Worm (Caenorhabditis elegans): ENCODE measurements around the gene egl-4.
A peak's percentile ranks its signal among the peaks of the same experiment; 100 is the strongest.

Gene egl-4

DNA sequence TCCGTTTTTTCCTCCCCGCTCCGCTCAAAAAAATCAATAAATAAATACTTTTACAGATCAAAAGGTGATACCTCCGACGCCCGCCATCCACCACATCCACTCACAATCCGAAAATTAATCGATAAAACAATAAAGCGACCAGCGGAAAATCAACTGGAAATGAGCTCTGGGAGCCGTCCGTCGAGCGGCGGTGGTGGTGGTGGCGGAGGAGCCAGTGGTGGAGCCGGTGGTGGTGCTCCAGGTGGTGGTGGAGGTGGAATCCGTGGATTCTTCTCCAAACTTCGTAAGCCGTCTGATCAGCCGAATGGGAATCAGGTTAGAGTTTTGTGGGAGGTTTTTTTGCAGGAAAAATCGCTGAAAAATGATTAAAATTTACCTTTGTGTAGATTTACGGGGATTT is at the start of gene egl-4:
Gene egl-4, plus strand, starts transcription at position 160 of the 400 bp plus-strand sequence.
- TF ChIP-seq ceh-6 (GFP tag; optimal IDR thresholded peaks at IDR 0.05), result no peak
- no peak for TF ChIP-seq lin-11 (tag; optimal IDR thresholded peaks at IDR 0.05)
- TF ChIP-seq ceh-18 (tag; optimal IDR thresholded peaks at IDR 0.05), result no peak
- TF ChIP-seq sox-2 (GFP tag; IDR thresholded peaks at IDR 0.05), result no peak

- no peak for TF ChIP-seq pat-9 (tag; optimal IDR thresholded peaks at IDR 0.05)
- TF ChIP-seq ets-4 (tag; optimal IDR thresholded peaks at IDR 0.05), result no peak
- no peak for TF ChIP-seq K02D7.2 (tag; optimal IDR thresholded peaks at IDR 0.05)
- no peak for TF ChIP-seq F13H6.1 (tag; optimal IDR thresholded peaks at IDR 0.05)
- TF ChIP-seq unc-55 (GFP tag; optimal IDR thresholded peaks at IDR 0.05), result no peak
- TF ChIP-seq lin-11 (tag; optimal IDR thresholded peaks at IDR 0.05), result no peak
- TF ChIP-seq sox-4 (tag; optimal IDR thresholded peaks at IDR 0.05), result no peak
- no peak for TF ChIP-seq ceh-2 (tag; optimal IDR thresholded peaks at IDR 0.05)
- TF ChIP-seq che-1 (tag; optimal IDR thresholded peaks at IDR 0.05), result no peak
- no peak for TF ChIP-seq pha-4 (tag; optimal IDR thresholded peaks at IDR 0.05)
- TF ChIP-seq ceh-34 (tag; optimal IDR thresholded peaks at IDR 0.05), result no peak
- no peak for TF ChIP-seq pha-2 (tag; optimal IDR thresholded peaks at IDR 0.05)
- TF ChIP-seq pqm-1 (tag; optimal IDR thresholded peaks at IDR 0.05), result no peak
- TF ChIP-seq ahr-1 (tag; optimal IDR thresholded peaks at IDR 0.05), result no peak
Measured at ce11 chrIV:1803882-1804281, 44.0 kb upstream of the egl-4 start, which contains the start of gene Y38C1BA.1. Gene Y38C1BA.1 (minus strand): TSS chrIV:1803982.

DNA sequence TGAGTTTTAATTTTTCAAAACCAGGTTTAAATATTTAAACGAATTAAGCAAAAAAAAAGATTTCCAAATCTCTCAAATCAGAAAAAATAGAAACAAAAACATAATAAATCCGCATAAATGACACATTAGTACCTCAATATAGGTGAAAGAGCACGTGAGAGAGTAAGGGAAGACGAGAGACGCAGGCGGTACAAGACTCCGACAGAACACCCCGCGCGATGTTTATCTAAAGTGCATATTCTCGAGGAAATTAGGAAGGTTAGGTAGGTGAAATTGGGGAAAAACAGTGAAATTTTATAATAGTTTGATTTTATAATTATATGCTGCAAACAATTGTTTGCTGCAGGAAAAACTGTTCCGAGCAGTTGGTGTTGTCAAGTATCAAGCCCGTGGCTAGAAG is 43.3 kb upstream of the egl-4 start:
- TF ChIP-seq sdc-2 (tag; optimal IDR thresholded peaks at IDR 0.05), result no peak

- TF ChIP-seq ceh-31 (tag; optimal IDR thresholded peaks at IDR 0.05) (no peak), unc-3 (GFP tag; conservative IDR thresholded peaks at IDR 0.05) (no peak), unc-3 (tag; optimal IDR thresholded peaks at IDR 0.05) (no peak), ceh-9 (tag; optimal IDR thresholded peaks at IDR 0.05) (no peak)
Measured at ce11 chrIV:1813869-1814268, 34.0 kb upstream of the egl-4 start.

DNA sequence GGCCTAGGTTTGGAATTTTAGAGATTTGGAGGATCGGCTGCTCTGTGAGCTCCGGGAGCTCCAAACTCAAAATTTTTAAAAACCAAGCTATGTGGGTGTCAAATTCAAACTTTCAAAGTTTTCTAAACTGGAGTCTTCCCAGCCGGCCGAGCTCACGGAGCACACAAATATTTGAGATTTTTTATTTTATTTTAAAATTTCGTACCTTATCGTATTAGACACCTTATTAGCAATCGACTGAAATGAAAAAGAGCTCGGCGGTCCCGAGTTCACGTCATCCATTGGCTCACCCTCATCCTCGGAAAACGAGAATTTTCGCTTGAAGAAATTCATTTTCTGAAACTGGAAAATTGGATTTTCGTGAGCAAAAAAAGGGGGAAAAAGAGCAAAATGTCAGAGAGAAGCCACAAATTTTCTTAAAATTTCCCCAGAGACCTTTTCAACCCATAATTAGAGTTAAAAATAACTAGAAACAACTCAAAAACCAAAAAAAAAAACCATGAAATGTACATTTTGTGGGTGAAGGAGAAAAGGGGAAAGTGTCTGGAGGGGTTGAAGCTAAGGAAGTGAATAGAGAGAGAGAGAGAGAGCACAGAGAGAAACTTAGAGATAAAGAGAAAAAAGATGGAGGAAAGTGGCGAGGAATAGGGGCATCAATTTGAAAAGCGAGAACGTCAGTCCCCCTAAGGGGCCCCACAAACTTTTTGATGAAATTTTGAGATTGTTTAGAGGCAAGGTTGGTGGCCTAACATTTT is 32.9 kb upstream of the egl-4 start, which contains the start of gene snn-1:
Gene snn-1, minus strand, starts transcription at position 355 of the 755 bp plus-strand sequence.
- TF ChIP-seq unc-42 (tag; optimal IDR thresholded peaks at IDR 0.05) (peak; percentile 32), fax-1 (tag; optimal IDR thresholded peaks at IDR 0.05) (no peak), tbx-2 (tag; optimal IDR thresholded peaks at IDR 0.05) (peak; percentile 17), ceh-19 (GFP tag; optimal IDR thresholded peaks at IDR 0.05) (no peak), che-1 (tag; optimal IDR thresholded peaks at IDR 0.05) (no peak), zip-5 (tag; optimal IDR thresholded peaks at IDR 0.05) (no peak), ceh-45 (GFP tag; IDR thresholded peaks at IDR 0.05) (no peak), dmd-4 (tag; optimal IDR thresholded peaks at IDR 0.05; ENCODE audit: borderline replicate concordance) (no peak)

DNA sequence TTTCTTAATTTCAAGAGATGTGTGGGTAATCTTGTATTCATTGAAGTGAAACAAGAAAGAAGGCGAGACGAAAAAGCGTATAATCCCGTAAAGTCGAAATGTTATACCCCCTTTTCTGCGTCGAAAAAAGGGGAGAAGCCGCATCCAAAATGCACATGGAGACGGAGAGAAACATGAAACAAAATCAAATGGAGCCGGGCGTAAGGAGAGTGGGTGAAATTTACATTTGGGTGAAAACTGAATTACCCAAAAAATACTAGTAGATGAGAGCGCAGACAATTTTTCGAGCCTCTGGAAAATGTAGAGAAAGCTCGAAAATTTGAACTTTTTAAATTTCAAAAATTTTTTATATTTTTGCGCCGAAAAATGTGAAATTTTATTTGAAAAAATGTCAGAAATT is 31.6 kb upstream of the egl-4 start:
- TF ChIP-seq ceh-31 (tag; optimal IDR thresholded peaks at IDR 0.05) (peak; percentile 11), unc-42 (tag; optimal IDR thresholded peaks at IDR 0.05) (peak; percentile 73), pax-1 (tag; optimal IDR thresholded peaks at IDR 0.05) (no peak), nhr-232 (tag; optimal IDR thresholded peaks at IDR 0.05) (no peak)
